Fruit fly (Drosophila melanogaster) whole organism, larva: ENCODE measurements around the gene SP1029.
A peak's percentile ranks its signal among the peaks of the same experiment; 100 is the strongest.

Source experiments
- noc ChIP-seq: fragments of 200-800 bp; sonication (Bioruptor generic); optimal IDR thresholded peaks from 3 replicates; lab custom pipeline; 2019; ENCODE audit warnings: missing biosample characterization, mild to moderate bottlenecking, missing genetic modification characterization, moderate library complexity

SP1029 gene

dm6 chr3R:29199807-29200693, 50.2 kb downstream of the SP1029 start, which contains the start of gene CG11899:
Gene CG11899 (plus strand): TSS chr3R:29200454.
- peak; percentile 54 for TF ChIP-seq noc (tag; lab: Kevin White, UChicago)

- no peak for TF ChIP-seq noc (tag; lab: Kevin White, UChicago)
These were observed 52.0 kb downstream of the SP1029 start for dm6 chr3R:29198299-29198698.

- TF ChIP-seq noc (tag; lab: Kevin White, UChicago), result no peak
These were observed 53.2 kb downstream of the SP1029 start, which contains the start of gene CG14515 for dm6 chr3R:29196967-29197611. Gene CG14515 (plus strand): TSS chr3R:29197556.
